Worm (Caenorhabditis elegans): Measurements from ENCODE around the gene W03B1.5.

W03B1.5 gene

DNA sequence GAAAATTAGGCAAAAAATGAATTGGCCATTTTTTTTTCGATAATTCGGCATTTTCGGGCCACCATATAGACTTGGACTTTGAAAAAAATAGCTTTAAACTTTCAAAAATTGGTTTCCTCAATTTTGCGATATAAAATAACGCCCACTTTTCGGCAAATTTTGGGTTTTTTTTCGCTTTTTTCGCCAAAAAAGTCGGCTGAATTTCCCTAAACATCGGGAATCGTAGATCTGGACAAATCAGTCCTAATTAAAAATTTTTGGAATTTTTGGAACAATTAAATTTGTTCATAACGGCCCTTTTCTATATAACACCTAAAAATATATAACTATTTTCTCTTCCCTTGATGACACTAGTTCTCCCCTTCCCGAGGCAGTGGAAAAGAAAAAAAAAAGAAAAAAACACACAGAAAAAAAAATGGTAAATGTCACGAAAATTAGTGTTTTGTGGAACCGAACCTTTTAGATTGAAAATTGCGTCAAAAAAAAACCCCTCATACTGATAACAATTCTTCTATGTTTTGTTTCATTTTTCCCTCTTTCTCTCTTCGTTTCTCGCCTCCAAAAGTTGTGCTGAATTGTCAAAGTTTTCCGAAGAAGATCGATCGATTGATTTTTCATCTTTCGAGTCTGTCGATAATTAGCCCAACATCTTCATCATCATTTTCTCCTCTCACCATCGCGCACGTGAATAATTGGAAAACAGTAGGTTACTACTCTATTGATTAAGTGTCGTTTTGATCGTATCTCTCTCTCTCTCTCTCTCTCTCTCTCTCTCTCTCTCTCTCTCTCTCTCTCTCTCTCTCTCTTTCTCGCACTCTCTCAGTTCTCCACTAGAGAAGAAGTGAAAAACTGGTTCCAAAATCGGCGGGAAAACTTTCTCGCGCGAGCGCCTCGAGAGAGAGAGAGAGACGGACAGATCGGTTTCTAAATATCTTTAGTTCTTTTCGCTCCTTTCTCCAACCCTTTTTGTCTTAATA is 52.4 kb downstream of the W03B1.5 start, which contains the start of gene Y24D9A.6:
Gene Y24D9A.6 (minus strand): TSS at position 51 of the 977 bp plus-strand sequence.
- TF ChIP-seq unc-62 (GFP tag; optimal IDR thresholded peaks at IDR 0.05) = no peak

Data from whole organism, dauer.